Worm (Caenorhabditis elegans) whole organism, L2 larva: ENCODE results near the gene clec-233.
A peak's percentile ranks its signal among the peaks of the same experiment; 100 is the strongest.

Experiments used
- F13H6.1 ChIP-seq: sonication (generic microtip); optimal IDR thresholded peaks from 2 replicates; lab custom pipeline; 2016; ENCODE audit warnings: missing genetic modification characterization, missing compliant biosample characterization
- R02D3.7 ChIP-seq: fragments of 150-350 bp; optimal IDR thresholded peaks from 2 replicates; lab custom pipeline; 2014; ENCODE audit warnings: missing biosample characterization, missing genetic modification characterization
- Y55F3AM.14 ChIP-seq: fragments of 200-800 bp; sonication (Bioruptor generic); optimal IDR thresholded peaks from 2 replicates; lab custom pipeline; 2018; ENCODE audit warnings: mild to moderate bottlenecking, missing genetic modification characterization, missing compliant biosample characterization
- ZK546.5 ChIP-seq: sonication (generic microtip); optimal IDR thresholded peaks from 2 replicates; lab custom pipeline; 2017; ENCODE audit warnings: missing biosample characterization, missing genetic modification characterization
- alr-1 ChIP-seq: fragments of 150-350 bp; optimal IDR thresholded peaks from 2 replicates; lab custom pipeline; 2014; ENCODE audit warnings: missing biosample characterization, missing genetic modification characterization
- aly-2 ChIP-seq: fragments of 150-350 bp; optimal IDR thresholded peaks from 2 replicates; lab custom pipeline; 2014; ENCODE audit warnings: missing biosample characterization, missing genetic modification characterization
- ama-1 ChIP-seq: fragments of 150-350 bp; optimal IDR thresholded peaks from 2 replicates; lab custom pipeline; 2018; ENCODE audit warnings: inconsistent platforms
- blmp-1 ChIP-seq: sonication (generic microtip); optimal IDR thresholded peaks from 2 replicates; lab custom pipeline; 2017; ENCODE audit warnings: missing genetic modification characterization, mild to moderate bottlenecking, missing compliant biosample characterization, antibody characterized with exemption, moderate library complexity; ENCODE audit not compliant: insufficient read depth
- ceh-16 ChIP-seq: fragments of 150-350 bp; optimal IDR thresholded peaks from 2 replicates; lab custom pipeline; 2014; ENCODE audit warnings: missing biosample characterization, missing genetic modification characterization
- ceh-82 ChIP-seq: fragments of 150-350 bp; optimal IDR thresholded peaks from 2 replicates; lab custom pipeline; 2014; ENCODE audit warnings: missing biosample characterization, missing genetic modification characterization
- crh-2 ChIP-seq: sonication (generic microtip); optimal IDR thresholded peaks from 2 replicates; lab custom pipeline; 2017; ENCODE audit warnings: missing biosample characterization, missing genetic modification characterization
- dmd-4 ChIP-seq: sonication (generic microtip); optimal IDR thresholded peaks from 2 replicates; lab custom pipeline; 2017; ENCODE audit warnings: missing biosample characterization, missing genetic modification characterization
- egl-27 ChIP-seq: sonication (generic microtip); optimal IDR thresholded peaks from 3 replicates; lab custom pipeline; 2017; ENCODE audit warnings: missing biosample characterization, missing genetic modification reagents, missing genetic modification characterization
- elt-3 ChIP-seq: sonication (generic microtip); optimal IDR thresholded peaks from 2 replicates; lab custom pipeline; 2017; ENCODE audit warnings: missing biosample characterization, missing genetic modification characterization
- fos-1 ChIP-seq: fragments of 150-350 bp; optimal IDR thresholded peaks from 2 replicates; lab custom pipeline; 2014; ENCODE audit warnings: missing biosample characterization, missing genetic modification characterization
- gmeb-1 ChIP-seq: fragments of 150-350 bp; optimal IDR thresholded peaks from 2 replicates; lab custom pipeline; 2014; ENCODE audit warnings: missing biosample characterization, missing genetic modification characterization
- lin-11 ChIP-seq: fragments of 150-350 bp; sonication (generic microtip); optimal IDR thresholded peaks from 2 replicates; lab custom pipeline; 2014; ENCODE audit warnings: missing biosample characterization, missing genetic modification characterization, inconsistent platforms, mixed read lengths
- lin-13 ChIP-seq: fragments of 150-350 bp; optimal IDR thresholded peaks from 2 replicates; lab custom pipeline; 2014; ENCODE audit warnings: missing biosample characterization, missing genetic modification reagents, missing genetic modification characterization
- lsy-2 ChIP-seq, 2 experiments: fragments of 150-350 bp in 1 of 2; sonication (generic microtip) in 1 of 2; optimal IDR thresholded peaks; 2 replicates each; lab custom pipeline; 2014 to 2017; ENCODE audit warnings: missing biosample characterization in 2 of 2, missing genetic modification characterization in 2 of 2
- mab-5 ChIP-seq: fragments of 150-350 bp; optimal IDR thresholded peaks from 2 replicates; lab custom pipeline; 2014; ENCODE audit warnings: missing biosample characterization, missing genetic modification characterization
- mdl-1 ChIP-seq, 2 experiments: fragments of 150-350 bp in 1 of 2; sonication (generic microtip) in 1 of 2; optimal IDR thresholded peaks; 2 replicates each; lab custom pipeline; 2017; ENCODE audit warnings: missing biosample characterization in 2 of 2, missing genetic modification characterization in 2 of 2
- nhr-11 ChIP-seq: fragments of 150-350 bp; optimal IDR thresholded peaks from 2 replicates; lab custom pipeline; 2014; ENCODE audit warnings: missing biosample characterization, missing genetic modification characterization
- nhr-12 ChIP-seq: fragments of 150-350 bp; optimal IDR thresholded peaks from 2 replicates; lab custom pipeline; 2014; ENCODE audit warnings: missing biosample characterization, missing genetic modification characterization
- nhr-129 ChIP-seq: fragments of 150-350 bp; optimal IDR thresholded peaks from 2 replicates; lab custom pipeline; 2014; ENCODE audit warnings: missing biosample characterization, missing genetic modification characterization
- nhr-21 ChIP-seq: fragments of 150-350 bp; optimal IDR thresholded peaks from 2 replicates; lab custom pipeline; 2014; ENCODE audit warnings: missing biosample characterization, missing genetic modification characterization
- nhr-237 ChIP-seq: fragments of 150-350 bp; optimal IDR thresholded peaks from 2 replicates; lab custom pipeline; 2014; ENCODE audit warnings: missing biosample characterization, missing genetic modification characterization
- nhr-25 ChIP-seq: fragments of 150-350 bp; sonication (generic microtip); optimal IDR thresholded peaks from 3 replicates; lab custom pipeline; 2014; ENCODE audit warnings: missing biosample characterization, missing genetic modification characterization
- nhr-6 ChIP-seq: fragments of 150-350 bp; optimal IDR thresholded peaks from 2 replicates; lab custom pipeline; 2014; ENCODE audit warnings: missing biosample characterization, missing genetic modification characterization
- peb-1 ChIP-seq: fragments of 150-350 bp; optimal IDR thresholded peaks from 2 replicates; lab custom pipeline; 2014; ENCODE audit warnings: missing biosample characterization, missing genetic modification characterization
- sem-4 ChIP-seq: fragments of 150-350 bp; optimal IDR thresholded peaks from 2 replicates; lab custom pipeline; 2014; ENCODE audit warnings: missing biosample characterization, missing genetic modification reagents, missing genetic modification characterization
- sma-3 ChIP-seq: sonication (generic microtip); optimal IDR thresholded peaks from 2 replicates; lab custom pipeline; 2016; ENCODE audit warnings: missing genetic modification reagents, missing genetic modification characterization, missing compliant biosample characterization
- sma-9 ChIP-seq, 2 experiments: fragments of 150-350 bp in 1 of 2; sonication (generic microtip) in 1 of 2; optimal IDR thresholded peaks; 2 replicates each; lab custom pipeline; 2014 to 2016; ENCODE audit warnings: missing genetic modification characterization in 2 of 2, mild to moderate bottlenecking in 1 of 2, missing biosample characterization in 1 of 2, missing compliant biosample characterization in 1 of 2, missing genetic modification reagents in 1 of 2, moderate library complexity in 1 of 2
- snpc-4 ChIP-seq: fragments of 150-350 bp; optimal IDR thresholded peaks from 2 replicates; lab custom pipeline; 2014; ENCODE audit warnings: missing biosample characterization, missing genetic modification characterization
- unc-39 ChIP-seq: fragments of 150-350 bp; optimal IDR thresholded peaks from 2 replicates; lab custom pipeline; 2014; ENCODE audit warnings: missing biosample characterization, missing genetic modification characterization
- unc-55 ChIP-seq: fragments of 150-350 bp; sonication (generic microtip); optimal IDR thresholded peaks from 3 replicates; lab custom pipeline; 2014; ENCODE audit warnings: missing biosample characterization, missing genetic modification reagents, missing genetic modification characterization
- unc-62 ChIP-seq: fragments of 150-350 bp; optimal IDR thresholded peaks from 2 replicates; lab custom pipeline; 2014; ENCODE audit warnings: missing biosample characterization, missing genetic modification reagents, missing genetic modification characterization
- zag-1 ChIP-seq: fragments of 150-350 bp; optimal IDR thresholded peaks from 2 replicates; lab custom pipeline; 2014; ENCODE audit warnings: missing biosample characterization, missing genetic modification characterization
- ztf-1 ChIP-seq: fragments of 200-800 bp; sonication (Bioruptor generic); conservative IDR thresholded peaks from 2 replicates; pipeline ENCODE4 v1.3.6; 2022; ENCODE audit warnings: missing genetic modification characterization, missing compliant biosample characterization
- ztf-11 ChIP-seq: sonication (generic microtip); optimal IDR thresholded peaks from 2 replicates; lab custom pipeline; 2017; ENCODE audit warnings: missing biosample characterization, missing genetic modification characterization
- ztf-4 ChIP-seq: fragments of 150-350 bp; optimal IDR thresholded peaks from 2 replicates; lab custom pipeline; 2014; ENCODE audit warnings: missing biosample characterization, missing genetic modification characterization

clec-233 gene

ce11 chrV:16210257-16211002, 23.3 kb upstream of the clec-233 start, which contains the start of gene F11A5.16:
Gene F11A5.16 (plus strand): TSS chrV:16210952.
- TF ChIP-seq sem-4 (tag; lab: Kevin White, UChicago) (no peak), R02D3.7 (tag; lab: Kevin White, UChicago) (no peak), zag-1 (no peak), unc-55 (GFP tag; lab: Kevin White, UChicago) (no peak)

DNA sequence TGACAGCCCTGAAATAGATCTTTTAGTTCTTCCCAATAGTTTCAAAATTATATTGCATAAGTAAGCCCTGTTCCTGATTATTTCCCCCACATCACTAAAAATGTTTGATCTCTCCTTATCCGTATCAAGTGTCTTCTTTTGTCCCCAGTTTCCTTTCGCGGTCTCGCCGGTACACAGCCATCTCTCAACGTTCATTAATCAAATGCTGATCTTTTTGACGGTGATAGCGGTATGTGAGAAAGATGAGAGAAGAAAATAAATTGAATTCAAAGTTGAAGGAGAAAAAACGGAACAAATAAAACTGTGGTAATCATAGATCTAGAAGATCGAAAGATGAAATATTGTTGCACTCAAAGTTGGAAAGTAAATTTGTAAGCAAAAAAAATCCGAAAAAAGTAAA, 22.0 kb upstream of the clec-233 start:
- TF ChIP-seq nhr-12 (tag; lab: Kevin White, UChicago) (no peak), sma-9 (GFP tag; optimal IDR thresholded peaks at IDR 0.05; lab: Kevin White, UChicago) (peak; percentile 76), sma-9 (tag; optimal IDR thresholded peaks at IDR 0.05; lab: Kevin White, UChicago) (no peak), nhr-21 (tag; lab: Kevin White, UChicago) (peak; percentile 61), nhr-11 (tag; lab: Kevin White, UChicago) (no peak), R02D3.7 (tag; lab: Kevin White, UChicago) (no peak)

DNA sequence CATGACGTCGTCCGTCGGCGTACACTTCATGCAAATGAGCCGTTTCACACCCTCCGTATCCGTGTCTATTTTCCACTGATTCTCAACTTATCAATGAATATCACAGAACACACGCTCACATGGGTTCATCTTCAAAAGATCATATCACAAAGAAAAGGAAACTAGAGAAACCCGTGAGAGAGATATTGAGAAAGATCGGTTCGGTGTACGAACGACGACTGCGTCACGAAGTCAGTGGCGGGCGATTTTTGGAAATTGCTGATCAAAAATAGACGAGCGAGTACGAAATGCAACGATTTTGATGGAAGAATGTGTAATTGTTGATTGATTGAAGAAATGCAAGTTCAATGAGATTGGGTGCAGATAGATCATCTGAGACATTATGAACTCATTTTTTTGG, 20.4 kb upstream of the clec-233 start:
- TF ChIP-seq Y55F3AM.14 (GFP tag; lab: Kevin White, UChicago) (peak; percentile 14), unc-55 (GFP tag; lab: Kevin White, UChicago) (no peak), mab-5 (no peak), crh-2 (tag; lab: Kevin White, UChicago) (peak; percentile 5), ceh-82 (tag; lab: Kevin White, UChicago) (no peak), ztf-1 (GFP tag; lab: Robert Waterston, UW) (no peak), egl-27 (tag; lab: Kevin White, UChicago) (peak; percentile 0), nhr-12 (tag; lab: Kevin White, UChicago) (no peak), nhr-25 (tag; lab: Kevin White, UChicago) (peak; percentile 45), unc-39 (tag; lab: Kevin White, UChicago) (no peak), aly-2 (tag; lab: Kevin White, UChicago) (no peak), ceh-16 (tag; lab: Kevin White, UChicago) (no peak), mdl-1 (tag; optimal IDR thresholded peaks at IDR 0.05; lab: Kevin White, UChicago) (peak in 1 of 2 experiments; percentile 3), F13H6.1 (no peak), dmd-4 (tag; lab: Kevin White, UChicago) (no peak), lsy-2 (tag; optimal IDR thresholded peaks at IDR 0.05; lab: Kevin White, UChicago) (no peak), gmeb-1 (peak; percentile 27), nhr-237 (no peak), fos-1 (tag; lab: Kevin White, UChicago) (no peak), unc-62 (GFP tag; lab: Kevin White, UChicago) (no peak), nhr-6 (tag; lab: Kevin White, UChicago) (no peak), blmp-1 (tag; lab: Kevin White, UChicago) (peak; percentile 49), ZK546.5 (tag; lab: Kevin White, UChicago) (no peak), lin-13 (GFP tag; lab: Kevin White, UChicago) (no peak), sma-9 (GFP tag; optimal IDR thresholded peaks at IDR 0.05; lab: Kevin White, UChicago) (peak; percentile 91), sma-9 (tag; optimal IDR thresholded peaks at IDR 0.05; lab: Kevin White, UChicago) (no peak), peb-1 (tag; lab: Kevin White, UChicago) (no peak), elt-3 (no peak), ama-1 (lab: Kevin White, UChicago) (no peak), nhr-21 (tag; lab: Kevin White, UChicago) (peak; percentile 81), nhr-129 (tag; lab: Kevin White, UChicago) (no peak), sma-3 (GFP tag; lab: Kevin White, UChicago) (peak; percentile 36), nhr-11 (tag; lab: Kevin White, UChicago) (no peak), alr-1 (tag; lab: Kevin White, UChicago) (no peak), snpc-4 (tag; lab: Kevin White, UChicago) (no peak), ztf-11 (tag; lab: Kevin White, UChicago) (no peak), ztf-4 (tag; lab: Kevin White, UChicago) (no peak), lin-11 (tag; lab: Kevin White, UChicago) (no peak)
